Fruit fly (Drosophila melanogaster): ENCODE measurements around the gene CG45012.

- TF ChIP-seq B-H2 (GFP tag; optimal IDR thresholded peaks at IDR 0.05) (no peak), NC2β (GFP tag; optimal IDR thresholded peaks at IDR 0.05) (no peak), CG17568 (GFP tag; optimal IDR thresholded peaks at IDR 0.05) (no peak), HHEX (GFP tag; optimal IDR thresholded peaks at IDR 0.05) (no peak), CG1233 (GFP tag; optimal IDR thresholded peaks at IDR 0.05) (no peak), CG8388 (GFP tag; optimal IDR thresholded peaks at IDR 0.05) (no peak), stc (GFP tag; IDR thresholded peaks at IDR 0.05) (no peak), Ets97D (GFP tag; optimal IDR thresholded peaks at IDR 0.05) (no peak), CG14441 (GFP tag; IDR thresholded peaks at IDR 0.05) (no peak)
These were observed 10.9 kb downstream of the CG45012 start for dm6 chr2L:11845159-11845788.

All from whole organism, embryonic.